Worm (Caenorhabditis elegans): ENCODE data around the gene fce-2.

fce-2 gene

ce11 chrV:20399532-20400068, 25.5 kb upstream of the fce-2 start:
- TF ChIP-seq ama-1 (optimal IDR thresholded peaks at IDR 0.05), result peak; percentile 55
- no peak for TF ChIP-seq tbx-37 (GFP tag; conservative IDR thresholded peaks at IDR 0.05)

- TF ChIP-seq flt-1 (GFP tag; IDR thresholded peaks at IDR 0.05), result no peak
- no peak for TF ChIP-seq sea-1 (GFP tag; conservative IDR thresholded peaks at IDR 0.05)
- no peak for TF ChIP-seq hmbx-1 (tag; optimal IDR thresholded peaks at IDR 0.05)
These were observed 22.3 kb upstream of the fce-2 start for ce11 chrV:20402842-20403241.

- TF ChIP-seq ama-1 (optimal IDR thresholded peaks at IDR 0.05) (no peak), tbx-11 (GFP tag; IDR thresholded peaks at IDR 0.05) (no peak), B0310.2 (tag; optimal IDR thresholded peaks at IDR 0.05) (no peak), flt-1 (GFP tag; IDR thresholded peaks at IDR 0.05) (no peak)
These were observed 18.3 kb upstream of the fce-2 start for ce11 chrV:20406817-20407216.

ce11 chrV:20409016-20409415, 16.1 kb upstream of the fce-2 start:
- no peak for TF ChIP-seq hnd-1 (tag; optimal IDR thresholded peaks at IDR 0.05)
- no peak for TF ChIP-seq ceh-36 (tag; optimal IDR thresholded peaks at IDR 0.05)
- no peak for TF ChIP-seq flt-1 (GFP tag; IDR thresholded peaks at IDR 0.05)
- no peak for TF ChIP-seq tbx-11 (GFP tag; IDR thresholded peaks at IDR 0.05)
- no peak for TF ChIP-seq ama-1 (optimal IDR thresholded peaks at IDR 0.05)
- no peak for TF ChIP-seq B0310.2 (tag; optimal IDR thresholded peaks at IDR 0.05)
- no peak for TF ChIP-seq F13C5.2 (tag; optimal IDR thresholded peaks at IDR 0.05)
- no peak for TF ChIP-seq aly-1 (tag; optimal IDR thresholded peaks at IDR 0.05)
- no peak for TF ChIP-seq tra-4 (tag; optimal IDR thresholded peaks at IDR 0.05)
- TF ChIP-seq hmg-4 (GFP tag; optimal IDR thresholded peaks at IDR 0.05), result no peak
- no peak for TF ChIP-seq tbx-37 (GFP tag; conservative IDR thresholded peaks at IDR 0.05)
- TF ChIP-seq ceh-13 (GFP tag; optimal IDR thresholded peaks at IDR 0.05), result no peak
- TF ChIP-seq ets-7 (tag; optimal IDR thresholded peaks at IDR 0.05), result no peak
- no peak for TF ChIP-seq sea-1 (GFP tag; conservative IDR thresholded peaks at IDR 0.05)
- no peak for TF ChIP-seq scrt-1 (GFP tag; IDR thresholded peaks at IDR 0.05)
- TF ChIP-seq pes-1 (GFP tag; IDR thresholded peaks at IDR 0.05), result no peak

- TF ChIP-seq F13C5.2 (tag; optimal IDR thresholded peaks at IDR 0.05) (no peak), ceh-36 (tag; optimal IDR thresholded peaks at IDR 0.05) (peak; percentile 35), flt-1 (GFP tag; IDR thresholded peaks at IDR 0.05) (peak; percentile 17; the same call in 1 of the 2 replicates), hnd-1 (tag; optimal IDR thresholded peaks at IDR 0.05) (no peak), hmg-4 (GFP tag; optimal IDR thresholded peaks at IDR 0.05) (peak; percentile 68)
These were observed 14.8 kb upstream of the fce-2 start for ce11 chrV:20410285-20410684.

- no peak for TF ChIP-seq tbx-11 (GFP tag; IDR thresholded peaks at IDR 0.05)
- no peak for TF ChIP-seq sea-1 (GFP tag; conservative IDR thresholded peaks at IDR 0.05)
- TF ChIP-seq ceh-36 (tag; optimal IDR thresholded peaks at IDR 0.05), result no peak
- TF ChIP-seq tbx-37 (GFP tag; conservative IDR thresholded peaks at IDR 0.05), result no peak
- no peak for TF ChIP-seq ets-7 (tag; optimal IDR thresholded peaks at IDR 0.05)
- no peak for TF ChIP-seq F13C5.2 (tag; optimal IDR thresholded peaks at IDR 0.05)
- TF ChIP-seq B0310.2 (tag; optimal IDR thresholded peaks at IDR 0.05), result no peak
- TF ChIP-seq aly-1 (tag; optimal IDR thresholded peaks at IDR 0.05), result no peak
- TF ChIP-seq hmg-4 (GFP tag; optimal IDR thresholded peaks at IDR 0.05), result no peak
- no peak for TF ChIP-seq tra-4 (tag; optimal IDR thresholded peaks at IDR 0.05)
- TF ChIP-seq pes-1 (GFP tag; IDR thresholded peaks at IDR 0.05), result no peak
These were observed 13.4 kb upstream of the fce-2 start, which contains the start of gene F53H2.3 for ce11 chrV:20411659-20412058. TSS of gene F53H2.3 (minus strand) at chrV:20411759.

- TF ChIP-seq flt-1 (GFP tag; IDR thresholded peaks at IDR 0.05) (no peak), F13C5.2 (tag; optimal IDR thresholded peaks at IDR 0.05) (no peak), ama-1 (optimal IDR thresholded peaks at IDR 0.05) (no peak), scrt-1 (GFP tag; IDR thresholded peaks at IDR 0.05) (no peak), pes-1 (GFP tag; IDR thresholded peaks at IDR 0.05) (no peak), sea-1 (GFP tag; conservative IDR thresholded peaks at IDR 0.05) (no peak), tbx-37 (GFP tag; conservative IDR thresholded peaks at IDR 0.05) (no peak), ceh-13 (GFP tag; optimal IDR thresholded peaks at IDR 0.05) (no peak), tra-4 (tag; optimal IDR thresholded peaks at IDR 0.05) (no peak), hmbx-1 (tag; optimal IDR thresholded peaks at IDR 0.05) (no peak), tbx-11 (GFP tag; IDR thresholded peaks at IDR 0.05) (no peak), hmg-4 (GFP tag; optimal IDR thresholded peaks at IDR 0.05) (no peak), aly-1 (tag; optimal IDR thresholded peaks at IDR 0.05) (no peak), ets-7 (tag; optimal IDR thresholded peaks at IDR 0.05) (no peak), ceh-36 (tag; optimal IDR thresholded peaks at IDR 0.05) (no peak), B0310.2 (tag; optimal IDR thresholded peaks at IDR 0.05) (no peak), hnd-1 (tag; optimal IDR thresholded peaks at IDR 0.05) (no peak)
These were observed 12.9 kb upstream of the fce-2 start for ce11 chrV:20412225-20412624.

- no peak for TF ChIP-seq aly-1 (tag; optimal IDR thresholded peaks at IDR 0.05)
- no peak for TF ChIP-seq hmbx-1 (tag; optimal IDR thresholded peaks at IDR 0.05)
- no peak for TF ChIP-seq tra-4 (tag; optimal IDR thresholded peaks at IDR 0.05)
- no peak for TF ChIP-seq tbx-37 (GFP tag; conservative IDR thresholded peaks at IDR 0.05)
- TF ChIP-seq pes-1 (GFP tag; IDR thresholded peaks at IDR 0.05), result no peak
- no peak for TF ChIP-seq tbx-11 (GFP tag; IDR thresholded peaks at IDR 0.05)
- TF ChIP-seq ets-7 (tag; optimal IDR thresholded peaks at IDR 0.05), result no peak
- TF ChIP-seq scrt-1 (GFP tag; IDR thresholded peaks at IDR 0.05), result no peak
- TF ChIP-seq ceh-13 (GFP tag; optimal IDR thresholded peaks at IDR 0.05), result no peak
These were observed 11.7 kb upstream of the fce-2 start for ce11 chrV:20413426-20413825.

ce11 chrV:20413936-20414335, 11.2 kb upstream of the fce-2 start:
- no peak for TF ChIP-seq ama-1 (optimal IDR thresholded peaks at IDR 0.05)
- no peak for TF ChIP-seq tra-4 (tag; optimal IDR thresholded peaks at IDR 0.05)
- TF ChIP-seq scrt-1 (GFP tag; IDR thresholded peaks at IDR 0.05), result no peak
